Fruit fly (Drosophila melanogaster) whole organism, embryonic: ENCODE measurements around the gene mTerf3.

Experiments used
- Ada2b ChIP-seq: fragments of 200-800 bp; sonication (Bioruptor generic); IDR thresholded peaks from 2 replicates; pipeline ENCODE4 v1.3.6; 2022; ENCODE audit warnings: missing biosample characterization, missing genetic modification characterization
- Atf6 ChIP-seq: fragments of 200-800 bp; sonication (Bioruptor generic); IDR thresholded peaks from 2 replicates; pipeline ENCODE4 v1.3.6; 2022; ENCODE audit warnings: missing biosample characterization, missing genetic modification characterization
- C15 ChIP-seq: fragments of 200-800 bp; sonication (Bioruptor generic); IDR thresholded peaks from 3 replicates; pipeline ENCODE4 v1.3.6; 2022; ENCODE audit warnings: missing biosample characterization, missing genetic modification characterization
- CG11398 ChIP-seq: fragments of 200-800 bp; sonication (Bioruptor generic); optimal IDR thresholded peaks from 2 replicates; lab custom pipeline; 2016; ENCODE audit warnings: missing biosample characterization, missing genetic modification characterization
- CG11456 ChIP-seq: fragments of 200-800 bp; sonication (Bioruptor generic); IDR thresholded peaks from 3 replicates; pipeline ENCODE4 v1.3.6; 2022; ENCODE audit warnings: missing biosample characterization, missing genetic modification characterization
- CG11696 ChIP-seq: fragments of 200-800 bp; sonication (Bioruptor generic); IDR thresholded peaks from 2 replicates; pipeline ENCODE4 v1.3.6; 2022; ENCODE audit warnings: missing biosample characterization, missing genetic modification characterization
- CG12104 ChIP-seq: fragments of 200-800 bp; sonication (Bioruptor generic); optimal IDR thresholded peaks from 3 replicates; lab custom pipeline; 2016; ENCODE audit warnings: missing biosample characterization, missing genetic modification characterization
- CG12236 ChIP-seq: fragments of 200-800 bp; sonication (Bioruptor generic); optimal IDR thresholded peaks from 2 replicates; lab custom pipeline; 2016; ENCODE audit warnings: missing biosample characterization, missing genetic modification characterization
- CG13123 ChIP-seq: fragments of 200-800 bp; sonication (Bioruptor generic); optimal IDR thresholded peaks from 2 replicates; lab custom pipeline; 2016; ENCODE audit warnings: missing biosample characterization, missing genetic modification characterization
- CG14860 ChIP-seq: fragments of 200-800 bp; sonication (Bioruptor generic); IDR thresholded peaks from 3 replicates; pipeline ENCODE4 v1.3.6; 2022; ENCODE audit warnings: missing biosample characterization, missing genetic modification characterization; ENCODE audit not compliant: partially characterized antibody
- CG15011 ChIP-seq: fragments of 200-800 bp; sonication (Bioruptor generic); optimal IDR thresholded peaks from 3 replicates; lab custom pipeline; 2018; ENCODE audit warnings: missing biosample characterization, mild to moderate bottlenecking, missing genetic modification characterization
- CG30431 ChIP-seq: fragments of 200-800 bp; sonication (Bioruptor generic); optimal IDR thresholded peaks from 2 replicates; lab custom pipeline; 2017; ENCODE audit warnings: missing biosample characterization, missing genetic modification characterization
- CG4404 ChIP-seq: fragments of 200-800 bp; sonication (Bioruptor generic); IDR thresholded peaks from 2 replicates; pipeline ENCODE4 v1.3.6; 2022; ENCODE audit warnings: missing biosample characterization, missing genetic modification characterization
- CG6689 ChIP-seq: fragments of 200-800 bp; sonication (Bioruptor generic); IDR thresholded peaks from 2 replicates; pipeline ENCODE4 v1.3.6; 2022; ENCODE audit warnings: missing biosample characterization, missing genetic modification characterization
- CG7839 ChIP-seq: fragments of 200-800 bp; sonication (Bioruptor generic); optimal IDR thresholded peaks from 3 replicates; lab custom pipeline; 2018; ENCODE audit warnings: missing biosample characterization, mild to moderate bottlenecking, missing genetic modification characterization, moderate library complexity
- CG9876 ChIP-seq: fragments of 200-800 bp; sonication (Bioruptor generic); optimal IDR thresholded peaks from 2 replicates; lab custom pipeline; 2016; ENCODE audit warnings: missing biosample characterization, missing genetic modification characterization
- Dfd ChIP-seq, 2 experiments: fragments of >200 bp; optimal IDR thresholded peaks; 2 replicates each; lab custom pipeline; 2017; ENCODE audit warnings: missing biosample characterization in 2 of 2, missing genetic modification characterization in 2 of 2
- E2f1 ChIP-seq: fragments of 200-800 bp; sonication (Bioruptor generic); IDR thresholded peaks from 2 replicates; pipeline ENCODE4 v1.3.6; 2022; ENCODE audit warnings: missing biosample characterization, missing genetic modification characterization
- E2f2 ChIP-seq: fragments of 200-800 bp; sonication (Bioruptor generic); IDR thresholded peaks from 2 replicates; pipeline ENCODE4 v1.3.6; 2022; ENCODE audit warnings: missing biosample characterization, missing genetic modification characterization
- HLH3B ChIP-seq: fragments of 200-800 bp; sonication (Bioruptor generic); IDR thresholded peaks from 2 replicates; pipeline ENCODE4 v1.3.6; 2022; ENCODE audit warnings: missing biosample characterization, missing genetic modification characterization
- Hey ChIP-seq: fragments of 200-800 bp; sonication (Bioruptor generic); optimal IDR thresholded peaks from 3 replicates; lab custom pipeline; 2018; ENCODE audit warnings: missing biosample characterization, mild to moderate bottlenecking, missing genetic modification characterization
- Kr ChIP-seq: fragments of 200-800 bp; sonication (Bioruptor generic); optimal IDR thresholded peaks from 2 replicates; lab custom pipeline; 2017; ENCODE audit warnings: missing biosample characterization, mild to moderate bottlenecking, missing genetic modification characterization
- Neu2 ChIP-seq: fragments of 200-800 bp; sonication (Bioruptor generic); optimal IDR thresholded peaks from 3 replicates; lab custom pipeline; 2016; ENCODE audit warnings: missing biosample characterization, missing genetic modification characterization, borderline replicate concordance
- NfI ChIP-seq: fragments of 200-800 bp; sonication (Bioruptor generic); optimal IDR thresholded peaks from 3 replicates; lab custom pipeline; 2018; ENCODE audit warnings: missing biosample characterization, mild to moderate bottlenecking, missing genetic modification characterization, moderate library complexity
- Side ChIP-seq: fragments of 200-800 bp; sonication (Bioruptor generic); optimal IDR thresholded peaks from 2 replicates; lab custom pipeline; 2016; ENCODE audit warnings: missing biosample characterization, missing genetic modification characterization
- Six4 ChIP-seq: fragments of 200-800 bp; sonication (Bioruptor generic); optimal IDR thresholded peaks from 2 replicates; lab custom pipeline; 2016; ENCODE audit warnings: missing biosample characterization, missing genetic modification characterization
- abd-A ChIP-seq: fragments of 200-800 bp; sonication (Bioruptor generic); optimal IDR thresholded peaks from 3 replicates; lab custom pipeline; 2019; ENCODE audit warnings: missing biosample characterization, mild to moderate bottlenecking, missing genetic modification characterization, moderate library complexity
- aop ChIP-seq: fragments of 200-800 bp; sonication (Bioruptor generic); IDR thresholded peaks from 2 replicates; pipeline ENCODE4 v1.3.6; 2022; ENCODE audit warnings: missing biosample characterization, missing genetic modification characterization
- bigmax ChIP-seq: fragments of 200-800 bp; sonication (Bioruptor generic); optimal IDR thresholded peaks from 2 replicates; lab custom pipeline; 2018; ENCODE audit warnings: missing biosample characterization, mild to moderate bottlenecking, missing genetic modification characterization
- bowl ChIP-seq: fragments of 200-800 bp; sonication (Bioruptor generic); IDR thresholded peaks from 2 replicates; pipeline ENCODE4 v1.3.6; 2022; ENCODE audit warnings: missing biosample characterization, missing genetic modification characterization
- btn ChIP-seq: fragments of 200-800 bp; sonication (Bioruptor generic); optimal IDR thresholded peaks from 2 replicates; lab custom pipeline; 2016; ENCODE audit warnings: missing biosample characterization, missing genetic modification characterization
- cas ChIP-seq: fragments of 200-800 bp; sonication (Bioruptor generic); IDR thresholded peaks from 2 replicates; pipeline ENCODE4 v1.3.6; 2022; ENCODE audit warnings: missing biosample characterization, missing genetic modification characterization
- chif ChIP-seq, 2 experiments: fragments of 200-800 bp; sonication (Bioruptor generic); optimal IDR thresholded peaks; 3 replicates each; lab custom pipeline; 2016; ENCODE audit warnings: missing biosample characterization in 2 of 2, missing genetic modification characterization in 2 of 2
- dm ChIP-seq: fragments of 200-800 bp; sonication (Bioruptor generic); optimal IDR thresholded peaks from 3 replicates; lab custom pipeline; 2016; ENCODE audit warnings: missing biosample characterization, missing genetic modification characterization
- esg ChIP-seq: fragments of 200-800 bp; sonication (Bioruptor generic); conservative IDR thresholded peaks from 2 replicates; pipeline ENCODE4 v1.3.6; 2022; ENCODE audit warnings: missing biosample characterization, missing genetic modification characterization
- exex ChIP-seq: fragments of 200-800 bp; sonication (Bioruptor generic); optimal IDR thresholded peaks from 4 replicates; lab custom pipeline; 2018; ENCODE audit warnings: missing biosample characterization, mild to moderate bottlenecking, missing genetic modification characterization, moderate library complexity
- fd64A ChIP-seq: fragments of 200-800 bp; sonication (Bioruptor generic); optimal IDR thresholded peaks from 3 replicates; lab custom pipeline; 2018; ENCODE audit warnings: missing biosample characterization, mild to moderate bottlenecking, missing genetic modification characterization
- gcm2 ChIP-seq: fragments of 200-800 bp; sonication (Bioruptor generic); optimal IDR thresholded peaks from 2 replicates; lab custom pipeline; 2016; ENCODE audit warnings: missing biosample characterization, missing genetic modification characterization
- h ChIP-seq: fragments of >200 bp; optimal IDR thresholded peaks from 2 replicates; lab custom pipeline; 2017
- lbe ChIP-seq: fragments of 200-800 bp; sonication (Bioruptor generic); optimal IDR thresholded peaks from 2 replicates; lab custom pipeline; 2016; ENCODE audit warnings: missing biosample characterization, mild to moderate bottlenecking, missing genetic modification characterization
- odd ChIP-seq: fragments of 200-800 bp; sonication (Bioruptor generic); optimal IDR thresholded peaks from 2 replicates; lab custom pipeline; 2017; ENCODE audit warnings: missing biosample characterization, mild to moderate bottlenecking, missing genetic modification characterization
- onecut ChIP-seq: fragments of 200-800 bp; sonication (Bioruptor generic); IDR thresholded peaks from 2 replicates; pipeline ENCODE4 v1.3.6; 2022; ENCODE audit warnings: missing biosample characterization, missing genetic modification characterization
- p53 ChIP-seq: fragments of 200-800 bp; sonication (Bioruptor generic); optimal IDR thresholded peaks from 2 replicates; lab custom pipeline; 2016; ENCODE audit warnings: missing biosample characterization, missing genetic modification characterization
- pho ChIP-seq: fragments of 200-800 bp; sonication (Bioruptor generic); optimal IDR thresholded peaks from 2 replicates; lab custom pipeline; 2016; ENCODE audit warnings: missing biosample characterization, missing genetic modification characterization
- phol ChIP-seq: fragments of 200-800 bp; sonication (Bioruptor generic); optimal IDR thresholded peaks from 3 replicates; lab custom pipeline; 2018; ENCODE audit warnings: missing biosample characterization, mild to moderate bottlenecking, missing genetic modification characterization, moderate library complexity
- pzg ChIP-seq: fragments of 200-800 bp; sonication (Bioruptor generic); optimal IDR thresholded peaks from 3 replicates; lab custom pipeline; 2018; ENCODE audit warnings: missing biosample characterization, mild to moderate bottlenecking, missing genetic modification characterization, moderate library complexity
- ro ChIP-seq: fragments of 200-800 bp; sonication (Bioruptor generic); IDR thresholded peaks from 2 replicates; pipeline ENCODE4 v1.3.6; 2022; ENCODE audit warnings: missing biosample characterization, missing genetic modification characterization
- tio ChIP-seq: fragments of 200-800 bp; sonication (Bioruptor generic); optimal IDR thresholded peaks from 2 replicates; lab custom pipeline; 2017; ENCODE audit warnings: missing biosample characterization, missing genetic modification characterization, inconsistent platforms
- toy ChIP-seq: fragments of 200-800 bp; sonication (Bioruptor generic); IDR thresholded peaks from 2 replicates; pipeline ENCODE4 v1.3.6; 2022; ENCODE audit warnings: missing biosample characterization, missing genetic modification characterization
- trem ChIP-seq: fragments of 200-800 bp; optimal IDR thresholded peaks from 3 replicates; lab custom pipeline; 2019; ENCODE audit warnings: missing biosample characterization, mild to moderate bottlenecking, missing genetic modification characterization, moderate library complexity
- twi ChIP-seq: fragments of 200-800 bp; optimal IDR thresholded peaks from 2 replicates; lab custom pipeline; 2019; ENCODE audit warnings: missing biosample characterization, mild to moderate bottlenecking, missing genetic modification characterization, moderate library complexity
- zf30C ChIP-seq: fragments of 200-800 bp; sonication (Bioruptor generic); optimal IDR thresholded peaks from 3 replicates; lab custom pipeline; 2018; ENCODE audit warnings: missing biosample characterization, mild to moderate bottlenecking, missing genetic modification characterization
- zfh1 ChIP-seq: fragments of 200-800 bp; sonication (Bioruptor generic); IDR thresholded peaks from 3 replicates; pipeline ENCODE4 v1.3.6; 2022; ENCODE audit warnings: missing biosample characterization, missing genetic modification characterization

Gene mTerf3

DNA sequence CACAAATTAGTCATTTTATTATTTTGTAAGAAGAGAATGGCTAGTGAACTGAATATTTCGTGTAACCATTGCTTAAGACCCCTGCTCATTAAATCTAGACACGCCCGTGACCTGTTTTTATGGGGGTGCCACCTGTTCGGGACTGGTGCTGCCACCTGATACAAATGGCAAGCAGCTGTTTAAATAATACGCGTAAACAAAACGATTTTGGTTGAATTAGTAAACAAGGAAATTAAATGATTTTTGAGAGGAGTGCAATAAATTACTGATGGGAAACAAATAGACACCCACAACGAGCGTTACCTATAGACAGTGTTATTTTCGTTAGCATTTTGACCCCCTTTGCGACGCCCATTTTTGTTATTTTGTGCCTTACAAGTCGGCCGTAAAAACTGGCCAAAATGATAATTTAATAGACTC lies 45.8 kb downstream of the mTerf3 start (continued):
- TF ChIP-seq exex (tag; lab: Kevin White, UChicago) (peak; percentile 64), C15 (GFP tag; lab: Robert Waterston, UW) (no peak), CG30431 (GFP tag; lab: Kevin White, UChicago) (peak; percentile 71), abd-A (peak; percentile 94), Six4 (GFP tag; lab: Kevin White, UChicago) (peak; percentile 83), Ada2b (GFP tag; lab: Robert Waterston, UW) (no peak), Kr (GFP tag; lab: Kevin White, UChicago) (no peak), E2f2 (GFP tag; lab: Robert Waterston, UW) (no peak), CG13123 (GFP tag; lab: Kevin White, UChicago) (peak; percentile 81), aop (GFP tag; lab: Robert Waterston, UW) (no peak), CG7839 (tag; lab: Kevin White, UChicago) (peak; percentile 85), zfh1 (GFP tag; lab: Robert Waterston, UW) (no peak), onecut (GFP tag; lab: Robert Waterston, UW) (peak; percentile 73), CG11696 (GFP tag; lab: Robert Waterston, UW) (no peak), twi (tag; lab: Kevin White, UChicago) (peak; percentile 71), HLH3B (GFP tag; lab: Robert Waterston, UW) (no peak), fd64A (GFP tag; lab: Kevin White, UChicago) (peak; percentile 41), phol (tag; lab: Kevin White, UChicago) (peak; percentile 82), CG15011 (GFP tag; lab: Kevin White, UChicago) (peak; percentile 74), CG11456 (no peak), pzg (GFP tag; lab: Kevin White, UChicago) (peak; percentile 76), cas (GFP tag; lab: Robert Waterston, UW) (no peak), CG12236 (GFP tag; lab: Kevin White, UChicago) (peak; percentile 68), zf30C (GFP tag; lab: Kevin White, UChicago) (no peak), NfI (GFP tag; lab: Kevin White, UChicago) (peak; percentile 90), odd (GFP tag; lab: Kevin White, UChicago) (peak; percentile 81), Dfd (GFP tag; optimal IDR thresholded peaks at IDR 0.05; lab: Kevin White, UChicago) (no peak), CG12104 (GFP tag; lab: Kevin White, UChicago) (peak; percentile 79), E2f1 (GFP tag; lab: Robert Waterston, UW) (no peak), CG11398 (peak; percentile 78), dm (peak; percentile 73), CG4404 (GFP tag; lab: Robert Waterston, UW) (no peak), Hey (peak; percentile 37), esg (GFP tag; lab: Robert Waterston, UW) (no peak), p53 (GFP tag; lab: Kevin White, UChicago) (peak; percentile 64), tio (GFP tag; lab: Kevin White, UChicago) (peak; percentile 83), Side (GFP tag; lab: Kevin White, UChicago) (peak; percentile 81), bigmax (GFP tag; lab: Kevin White, UChicago) (no peak), pho (peak; percentile 90), btn (GFP tag; lab: Kevin White, UChicago) (peak; percentile 19), gcm2 (GFP tag; lab: Kevin White, UChicago) (peak; percentile 47), ro (no peak), chif (GFP tag; optimal IDR thresholded peaks at IDR 0.05; lab: Kevin White, UChicago) (peak; percentile 63 to 75), lbe (GFP tag; lab: Kevin White, UChicago) (peak; percentile 71), Atf6 (no peak), h (lab: Kevin White, UChicago) (no peak), trem (tag; lab: Kevin White, UChicago) (peak; percentile 70), CG9876 (GFP tag; lab: Kevin White, UChicago) (peak; percentile 82), bowl (GFP tag; lab: Robert Waterston, UW) (no peak), toy (GFP tag; lab: Robert Waterston, UW) (no peak), CG14860 (GFP tag; lab: Robert Waterston, UW) (no peak), CG6689 (GFP tag; lab: Robert Waterston, UW) (no peak), Neu2 (GFP tag; lab: Kevin White, UChicago) (no peak)
